Fruit fly (Drosophila melanogaster): Measurements from ENCODE around the gene CG15478.

The CG15478 gene

dm6 chrX:7666613-7667202, 51.0 kb downstream of the CG15478 start (continued):
- TF ChIP-seq fd3F (GFP tag; optimal IDR thresholded peaks at IDR 0.05) (no peak), CG18011 (GFP tag; optimal IDR thresholded peaks at IDR 0.05) (no peak), CG8765 (GFP tag; IDR thresholded peaks at IDR 0.05) (no peak), CG34376 (GFP tag; optimal IDR thresholded peaks at IDR 0.05) (no peak), ewg (GFP tag; optimal IDR thresholded peaks at IDR 0.05) (no peak), ATbp (GFP tag; optimal IDR thresholded peaks at IDR 0.05) (no peak), eyg (GFP tag; optimal IDR thresholded peaks at IDR 0.05) (no peak), jing (GFP tag; optimal IDR thresholded peaks at IDR 0.05) (no peak), Lim3 (GFP tag; IDR thresholded peaks at IDR 0.05) (no peak), CG6683 (GFP tag; optimal IDR thresholded peaks at IDR 0.05) (no peak), jumu (GFP tag; optimal IDR thresholded peaks at IDR 0.05) (no peak), CG7745 (tag; optimal IDR thresholded peaks at IDR 0.05) (no peak), CG6689 (GFP tag; IDR thresholded peaks at IDR 0.05) (peak; percentile 49; the same call in 1 of the 2 replicates), CG2678 (tag; optimal IDR thresholded peaks at IDR 0.05) (peak; percentile 56), stc (GFP tag; IDR thresholded peaks at IDR 0.05) (no peak), B-H2 (GFP tag; optimal IDR thresholded peaks at IDR 0.05) (no peak), sc (optimal IDR thresholded peaks at IDR 0.05) (no peak), sc (GFP tag; optimal IDR thresholded peaks at IDR 0.05) (no peak), CG14441 (GFP tag; IDR thresholded peaks at IDR 0.05) (peak; percentile 50), psq (GFP tag; optimal IDR thresholded peaks at IDR 0.05) (no peak), tin (GFP tag; optimal IDR thresholded peaks at IDR 0.05) (no peak), CG1024 (GFP tag; IDR thresholded peaks at IDR 0.05) (no peak), CG2120 (GFP tag; optimal IDR thresholded peaks at IDR 0.05) (peak; percentile 34), CG8388 (GFP tag; optimal IDR thresholded peaks at IDR 0.05) (no peak), CG9932 (GFP tag; IDR thresholded peaks at IDR 0.05) (peak; percentile 65), CG7839 (tag; optimal IDR thresholded peaks at IDR 0.05) (peak; percentile 23), CG15011 (GFP tag; optimal IDR thresholded peaks at IDR 0.05) (no peak), CG6765 (GFP tag; optimal IDR thresholded peaks at IDR 0.05) (no peak), CG10147 (GFP tag; optimal IDR thresholded peaks at IDR 0.05) (peak; percentile 1), ab (GFP tag; optimal IDR thresholded peaks at IDR 0.05) (no peak), wor (GFP tag; IDR thresholded peaks at IDR 0.05) (no peak), gt (GFP tag; IDR thresholded peaks at IDR 0.05) (no peak), ara (GFP tag; IDR thresholded peaks at IDR 0.05) (no peak), CG7928 (GFP tag; optimal IDR thresholded peaks at IDR 0.05) (no peak), Awh (GFP tag; IDR thresholded peaks at IDR 0.05) (no peak), ham (GFP tag; IDR thresholded peaks at IDR 0.05) (no peak), lbe (GFP tag; optimal IDR thresholded peaks at IDR 0.05) (no peak), C15 (GFP tag; IDR thresholded peaks at IDR 0.05) (no peak), ranshi (GFP tag; IDR thresholded peaks at IDR 0.05) (0 out of 2 replicates have a peak, but pooled peaks have one; percentile 24), CG4820 (GFP tag; optimal IDR thresholded peaks at IDR 0.05) (no peak), CG3847 (GFP tag; IDR thresholded peaks at IDR 0.05) (peak; percentile 31), Sin3A (optimal IDR thresholded peaks at IDR 0.05) (no peak), CG13123 (GFP tag; optimal IDR thresholded peaks at IDR 0.05) (no peak), Optix (GFP tag; IDR thresholded peaks at IDR 0.05) (no peak), wdn (GFP tag; IDR thresholded peaks at IDR 0.05) (no peak), CG2129 (GFP tag; IDR thresholded peaks at IDR 0.05; ENCODE audit: partially characterized antibody) (no peak)

Measured in whole organism, embryonic.